Worm (Caenorhabditis elegans) whole organism, L3 larva: ENCODE results near the gene col-141.

Source experiments
- ceh-16 ChIP-seq: sonication (generic microtip); optimal IDR thresholded peaks from 2 replicates; lab custom pipeline; 2017; ENCODE audit warnings: missing biosample characterization, missing genetic modification characterization
- daf-12 ChIP-seq: fragments of 150-350 bp; optimal IDR thresholded peaks from 2 replicates; lab custom pipeline; 2014; ENCODE audit warnings: missing biosample characterization, missing genetic modification reagents, missing genetic modification characterization
- egl-5 ChIP-seq: fragments of 150-350 bp; optimal IDR thresholded peaks from 2 replicates; lab custom pipeline; 2017; ENCODE audit warnings: missing biosample characterization, missing genetic modification reagents, missing genetic modification characterization, inconsistent platforms
- fos-1 ChIP-seq: fragments of 150-350 bp; optimal IDR thresholded peaks from 2 replicates; lab custom pipeline; 2014; ENCODE audit warnings: missing biosample characterization, missing genetic modification characterization
- lsy-12 ChIP-seq: sonication (generic microtip); optimal IDR thresholded peaks from 2 replicates; lab custom pipeline; 2016; ENCODE audit warnings: mild to moderate bottlenecking, missing genetic modification characterization, missing compliant biosample characterization
- nhr-11 ChIP-seq: fragments of 150-350 bp; optimal IDR thresholded peaks from 2 replicates; lab custom pipeline; 2014; ENCODE audit warnings: missing biosample characterization, missing genetic modification characterization
- nhr-23 ChIP-seq: fragments of 150-350 bp; optimal IDR thresholded peaks from 2 replicates; lab custom pipeline; 2014; ENCODE audit warnings: missing biosample characterization, missing genetic modification reagents, missing genetic modification characterization
- nhr-76 ChIP-seq: fragments of 150-350 bp; sonication (generic microtip); optimal IDR thresholded peaks from 5 replicates; lab custom pipeline; 2014; ENCODE audit warnings: missing biosample characterization, missing genetic modification characterization
- pha-4 ChIP-seq: fragments of 150-350 bp; optimal IDR thresholded peaks from 2 replicates; lab custom pipeline; 2014; ENCODE audit warnings: missing biosample characterization, missing genetic modification reagents, missing genetic modification characterization
- pqm-1 ChIP-seq: fragments of 150-350 bp; optimal IDR thresholded peaks from 2 replicates; lab custom pipeline; 2017; ENCODE audit warnings: missing biosample characterization, missing genetic modification characterization, inconsistent platforms
- ztf-11 ChIP-seq: fragments of 150-350 bp; optimal IDR thresholded peaks from 2 replicates; lab custom pipeline; 2014; ENCODE audit warnings: missing biosample characterization, missing genetic modification characterization

DNA sequence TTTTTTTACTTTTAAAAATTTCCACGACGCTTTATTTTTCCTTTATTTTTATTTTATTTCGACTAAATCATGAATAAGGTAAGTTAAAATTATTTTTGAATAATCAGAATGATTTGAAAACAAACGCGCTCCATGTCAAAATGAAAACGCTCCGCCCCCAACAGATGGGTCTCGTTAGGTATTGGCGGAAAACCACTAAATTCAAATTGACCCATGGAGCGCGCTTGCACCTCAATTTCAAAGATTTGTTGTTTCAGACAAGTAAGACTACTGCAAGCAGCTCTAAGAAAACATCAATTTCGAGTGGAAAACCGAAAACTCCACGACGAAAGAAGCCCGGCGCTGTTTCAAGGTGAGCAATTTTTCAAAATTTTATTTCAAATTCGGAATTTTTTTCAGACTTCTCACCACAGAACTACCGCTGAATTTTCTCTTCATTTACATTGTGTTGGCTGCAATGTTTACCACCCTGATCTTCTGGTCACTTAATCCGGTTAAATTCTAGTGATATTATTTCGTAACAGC lies 41.5 kb upstream of the col-141 start, which contains the start of gene ZC404.2:
- TF ChIP-seq egl-5 (tag; lab: Kevin White, UChicago) (no peak), lsy-12 (tag; lab: Kevin White, UChicago) (no peak), ceh-16 (tag; lab: Kevin White, UChicago) (no peak), nhr-23 (tag; lab: Kevin White, UChicago) (no peak), fos-1 (tag; lab: Kevin White, UChicago) (no peak), nhr-76 (tag; lab: Kevin White, UChicago) (no peak), ztf-11 (tag; lab: Kevin White, UChicago) (no peak), pha-4 (tag; lab: Kevin White, UChicago) (no peak), daf-12 (no peak), nhr-11 (tag; lab: Kevin White, UChicago) (no peak), pqm-1 (tag; lab: Kevin White, UChicago) (no peak)
